Worm (Caenorhabditis elegans): ENCODE results near the gene rpc-25.

DNA sequence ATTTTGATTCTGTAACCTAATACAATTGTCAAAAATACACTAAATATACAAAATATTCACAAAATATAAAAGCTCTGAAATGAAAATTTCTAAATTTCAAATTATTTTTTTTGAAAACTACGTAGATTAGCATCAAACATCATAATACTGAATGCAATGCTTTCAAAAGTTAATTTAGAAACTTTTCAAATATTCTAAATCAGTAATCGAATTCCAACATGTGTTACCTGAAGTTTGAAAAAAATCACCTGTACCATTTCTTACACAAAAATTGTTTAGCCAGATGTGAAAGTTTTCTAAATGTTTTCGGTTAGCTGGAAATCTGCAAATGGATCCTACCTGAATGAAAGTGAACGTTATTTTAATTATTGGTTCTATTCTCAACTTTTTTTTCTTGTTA is 15.6 kb upstream of the rpc-25 start, which contains the start of gene C12D8.20:
- TF ChIP-seq attf-5 (GFP tag; optimal IDR thresholded peaks at IDR 0.05) (no peak), pha-4 (tag; optimal IDR thresholded peaks at IDR 0.05) (no peak), nhr-90 (tag; optimal IDR thresholded peaks at IDR 0.05) (no peak), nfya-1 (tag; optimal IDR thresholded peaks at IDR 0.05; ENCODE audit: borderline replicate concordance, insufficient read depth) (no peak), sptf-2 (GFP tag; optimal IDR thresholded peaks at IDR 0.05) (no peak), ztf-26 (tag; optimal IDR thresholded peaks at IDR 0.05) (no peak), fkh-3 (tag; optimal IDR thresholded peaks at IDR 0.05) (no peak), ama-1 (optimal IDR thresholded peaks at IDR 0.05) (no peak), ama-1 (GFP tag; optimal IDR thresholded peaks at IDR 0.05) (no peak), T26A5.8 (tag; optimal IDR thresholded peaks at IDR 0.05) (no peak)

All from whole organism, young adult.